Worm (Caenorhabditis elegans): ENCODE data around the gene B0348.2.

Gene B0348.2

DNA sequence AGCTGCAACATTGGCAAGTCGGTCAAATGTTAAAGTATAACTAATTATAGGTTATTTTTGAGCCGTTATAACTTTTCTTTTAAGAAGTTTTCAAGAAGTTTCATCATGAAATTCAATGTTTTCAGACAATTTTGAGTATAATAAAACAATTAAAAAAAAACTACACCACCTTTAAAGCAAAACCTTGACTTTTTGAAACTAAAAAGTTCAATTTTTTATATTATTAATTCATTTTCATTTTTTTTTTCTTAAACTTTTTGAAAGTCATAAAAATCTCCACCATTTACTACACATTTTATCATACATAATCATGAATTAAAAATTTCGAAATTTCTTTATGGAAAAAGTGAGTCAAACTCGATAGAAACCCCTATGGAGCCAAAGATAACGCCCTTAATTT is at the start of gene B0348.2:
Gene B0348.2, plus strand, starts transcription at position 301 of the 400 bp plus-strand sequence.
- no peak for TF ChIP-seq peb-1 (tag; optimal IDR thresholded peaks at IDR 0.05)
- TF ChIP-seq gmeb-1 (tag; optimal IDR thresholded peaks at IDR 0.05), result no peak
- TF ChIP-seq sma-3 (GFP tag; optimal IDR thresholded peaks at IDR 0.05), result no peak
- TF ChIP-seq ztf-11 (tag; optimal IDR thresholded peaks at IDR 0.05), result no peak
- no peak for TF ChIP-seq nhr-25 (tag; optimal IDR thresholded peaks at IDR 0.05)
- TF ChIP-seq zag-1 (tag; optimal IDR thresholded peaks at IDR 0.05), result no peak
- peak; percentile 26 for TF ChIP-seq fos-1 (tag; optimal IDR thresholded peaks at IDR 0.05)
- TF ChIP-seq nhr-10 (tag; optimal IDR thresholded peaks at IDR 0.05), result no peak

ce11 chrV:1335-1734 is 43.8 kb upstream of the B0348.2 start, which contains the start of gene idpp-2:
Gene idpp-2, plus strand, starts transcription at chrV:1635.
- no peak for TF ChIP-seq ZK546.5 (tag; optimal IDR thresholded peaks at IDR 0.05)
- no peak for TF ChIP-seq nhr-237 (tag; optimal IDR thresholded peaks at IDR 0.05)
- no peak for TF ChIP-seq crh-2 (tag; optimal IDR thresholded peaks at IDR 0.05)
- no peak for TF ChIP-seq nhr-77 (tag; optimal IDR thresholded peaks at IDR 0.05)
- TF ChIP-seq lsy-2 (tag; optimal IDR thresholded peaks at IDR 0.05), result no peak

ce11 chrV:6271-6670 is 38.8 kb upstream of the B0348.2 start:
- TF ChIP-seq gmeb-1 (tag; optimal IDR thresholded peaks at IDR 0.05) (no peak), nhr-25 (tag; optimal IDR thresholded peaks at IDR 0.05) (no peak), Y55F3AM.14 (GFP tag; optimal IDR thresholded peaks at IDR 0.05) (no peak), nhr-21 (tag; optimal IDR thresholded peaks at IDR 0.05) (no peak), ceh-16 (tag; optimal IDR thresholded peaks at IDR 0.05) (no peak), fos-1 (tag; optimal IDR thresholded peaks at IDR 0.05) (no peak), nhr-12 (tag; optimal IDR thresholded peaks at IDR 0.05) (no peak), alr-1 (tag; optimal IDR thresholded peaks at IDR 0.05) (no peak)

DNA sequence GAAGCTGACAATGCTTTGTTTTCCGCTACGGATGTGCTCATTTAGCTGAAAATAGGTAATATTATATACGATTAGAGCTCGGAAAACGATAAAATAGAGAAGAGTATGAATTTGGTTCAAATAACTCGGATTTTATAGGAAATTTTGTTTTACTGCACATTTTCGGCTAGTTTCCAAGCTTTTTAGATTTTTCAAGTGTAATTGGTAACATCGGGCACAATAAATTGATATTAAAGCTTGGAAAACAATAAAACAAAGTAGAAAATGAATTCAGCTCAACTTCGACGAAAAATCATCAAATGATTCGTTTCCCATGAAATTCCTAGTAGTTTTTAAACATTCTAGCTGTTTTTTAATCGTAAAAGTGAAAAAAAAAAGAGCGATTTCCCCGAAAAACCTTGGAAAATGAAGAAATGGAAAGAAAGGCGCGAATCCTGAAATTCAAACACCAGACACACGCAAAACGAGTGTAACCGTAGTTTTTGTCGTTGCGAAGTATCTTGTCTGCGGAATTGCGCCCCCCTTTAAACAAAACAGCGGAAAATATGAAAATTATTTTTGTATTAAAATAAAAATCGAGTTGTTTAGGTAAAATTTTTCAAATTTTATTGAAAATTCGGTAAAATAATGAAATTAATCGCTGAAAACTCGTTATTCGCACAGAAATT is 37.2 kb upstream of the B0348.2 start, which contains the start of gene ife-3:
Gene ife-3, minus strand, starts transcription at position 51 of the 668 bp plus-strand sequence.
- no peak for TF ChIP-seq lin-11 (tag; optimal IDR thresholded peaks at IDR 0.05)
- no peak for TF ChIP-seq mbf-1 (tag; optimal IDR thresholded peaks at IDR 0.05)
- TF ChIP-seq ceh-82 (tag; optimal IDR thresholded peaks at IDR 0.05), result no peak
- no peak for TF ChIP-seq F13H6.1 (tag; optimal IDR thresholded peaks at IDR 0.05)
- TF ChIP-seq nhr-21 (tag; optimal IDR thresholded peaks at IDR 0.05), result no peak
- peak; percentile 64 for TF ChIP-seq lin-13 (GFP tag; optimal IDR thresholded peaks at IDR 0.05)
- TF ChIP-seq gmeb-1 (tag; optimal IDR thresholded peaks at IDR 0.05), result peak; percentile 90
- no peak for TF ChIP-seq fos-1 (tag; optimal IDR thresholded peaks at IDR 0.05)
- TF ChIP-seq lin-39 (tag; optimal IDR thresholded peaks at IDR 0.05), result no peak
- no peak for TF ChIP-seq sem-4 (tag; optimal IDR thresholded peaks at IDR 0.05)
- TF ChIP-seq nhr-237 (tag; optimal IDR thresholded peaks at IDR 0.05), result no peak
- TF ChIP-seq zag-1 (tag; optimal IDR thresholded peaks at IDR 0.05), result no peak
- no peak for TF ChIP-seq skn-1 (tag; optimal IDR thresholded peaks at IDR 0.05)
- TF ChIP-seq nhr-11 (tag; optimal IDR thresholded peaks at IDR 0.05), result no peak
- TF ChIP-seq snpc-4 (tag; optimal IDR thresholded peaks at IDR 0.05), result peak; percentile 5
- TF ChIP-seq sma-3 (GFP tag; optimal IDR thresholded peaks at IDR 0.05), result peak; percentile 21
- TF ChIP-seq unc-55 (GFP tag; optimal IDR thresholded peaks at IDR 0.05), result peak; percentile 79
- no peak for TF ChIP-seq unc-62 (GFP tag; optimal IDR thresholded peaks at IDR 0.05)
- TF ChIP-seq nhr-12 (tag; optimal IDR thresholded peaks at IDR 0.05), result no peak
- TF ChIP-seq elt-1 (tag; optimal IDR thresholded peaks at IDR 0.05), result no peak
- TF ChIP-seq crh-2 (tag; optimal IDR thresholded peaks at IDR 0.05), result peak; percentile 36
- no peak for TF ChIP-seq blmp-1 (tag; optimal IDR thresholded peaks at IDR 0.05; ENCODE audit: insufficient read depth)
- peak; percentile 43 for TF ChIP-seq nhr-25 (tag; optimal IDR thresholded peaks at IDR 0.05)
- TF ChIP-seq nhr-23 (tag; optimal IDR thresholded peaks at IDR 0.05), result no peak
- TF ChIP-seq ztf-4 (tag; optimal IDR thresholded peaks at IDR 0.05), result no peak
- no peak for TF ChIP-seq nhr-6 (tag; optimal IDR thresholded peaks at IDR 0.05)
- TF ChIP-seq ceh-16 (tag; optimal IDR thresholded peaks at IDR 0.05), result no peak
- no peak for TF ChIP-seq ZK546.5 (tag; optimal IDR thresholded peaks at IDR 0.05)
- no peak for TF ChIP-seq dmd-4 (tag; optimal IDR thresholded peaks at IDR 0.05)
- no peak for TF ChIP-seq Y55F3AM.14 (GFP tag; optimal IDR thresholded peaks at IDR 0.05)
- TF ChIP-seq unc-39 (tag; optimal IDR thresholded peaks at IDR 0.05), result no peak
- TF ChIP-seq nhr-10 (tag; optimal IDR thresholded peaks at IDR 0.05), result no peak
- no peak for TF ChIP-seq R02D3.7 (tag; optimal IDR thresholded peaks at IDR 0.05)
- TF ChIP-seq elt-3 (tag; optimal IDR thresholded peaks at IDR 0.05), result no peak
- TF ChIP-seq lsy-2 (tag; optimal IDR thresholded peaks at IDR 0.05), result peak; percentile 85 to 98
- TF ChIP-seq ztf-1 (GFP tag; conservative IDR thresholded peaks at IDR 0.05), result no peak
- TF ChIP-seq nhr-77 (tag; optimal IDR thresholded peaks at IDR 0.05), result no peak
- TF ChIP-seq peb-1 (tag; optimal IDR thresholded peaks at IDR 0.05), result no peak
- no peak for TF ChIP-seq ztf-11 (tag; optimal IDR thresholded peaks at IDR 0.05)
- TF ChIP-seq egl-27 (tag; optimal IDR thresholded peaks at IDR 0.05), result no peak
- TF ChIP-seq sma-9 (GFP tag; optimal IDR thresholded peaks at IDR 0.05), result peak; percentile 6
- TF ChIP-seq sma-9 (tag; optimal IDR thresholded peaks at IDR 0.05), result no peak
- TF ChIP-seq aly-2 (tag; optimal IDR thresholded peaks at IDR 0.05), result no peak
- no peak for TF ChIP-seq mab-5 (tag; optimal IDR thresholded peaks at IDR 0.05)
